Worm (Caenorhabditis elegans) whole organism, mixed stage, embryonic: ENCODE measurements around the gene lev-8.

ENCODE experiments used
- M03D4.4 ChIP-seq: sonication (generic microtip); optimal IDR thresholded peaks from 2 replicates; lab custom pipeline; 2017; ENCODE audit warnings: mild to moderate bottlenecking, missing genetic modification characterization, missing compliant biosample characterization
- bed-3 ChIP-seq: fragments of 200-800 bp; sonication (Bioruptor generic); optimal IDR thresholded peaks from 3 replicates; lab custom pipeline; 2018; ENCODE audit warnings: mild to moderate bottlenecking, missing genetic modification characterization, moderate library complexity, missing compliant biosample characterization
- ceh-39 ChIP-seq: fragments of 150-350 bp; optimal IDR thresholded peaks from 2 replicates; lab custom pipeline; 2014; ENCODE audit warnings: missing biosample characterization, missing genetic modification characterization
- ceh-43 ChIP-seq: fragments of 200-800 bp; sonication (Bioruptor generic); optimal IDR thresholded peaks from 2 replicates; lab custom pipeline; 2018; ENCODE audit warnings: mild to moderate bottlenecking, missing genetic modification characterization, moderate library complexity, missing compliant biosample characterization
- ceh-83 ChIP-seq: fragments of 200-800 bp; sonication (Bioruptor generic); optimal IDR thresholded peaks from 2 replicates; lab custom pipeline; 2018; ENCODE audit warnings: mild to moderate bottlenecking, missing genetic modification characterization, missing compliant biosample characterization
- ces-1 ChIP-seq: fragments of 150-350 bp; optimal IDR thresholded peaks from 2 replicates; lab custom pipeline; 2014; ENCODE audit warnings: missing biosample characterization, missing genetic modification reagents, missing genetic modification characterization
- cnd-1 ChIP-seq: fragments of 200-800 bp; sonication (Bioruptor generic); optimal IDR thresholded peaks from 2 replicates; lab custom pipeline; 2018; ENCODE audit warnings: mild to moderate bottlenecking, missing genetic modification characterization, missing compliant biosample characterization
- drap-1 ChIP-seq: fragments of 200-800 bp; sonication (Bioruptor generic); optimal IDR thresholded peaks from 3 replicates; lab custom pipeline; 2018; ENCODE audit warnings: mild to moderate bottlenecking, missing genetic modification characterization, missing compliant biosample characterization
- elt-1 ChIP-seq: sonication (generic microtip); optimal IDR thresholded peaks from 2 replicates; lab custom pipeline; 2017; ENCODE audit warnings: missing genetic modification characterization, mild to moderate bottlenecking, missing compliant biosample characterization, antibody characterized with exemption, moderate library complexity, borderline replicate concordance; ENCODE audit not compliant: insufficient read depth
- ham-2 ChIP-seq: fragments of 200-800 bp; sonication (Bioruptor generic); optimal IDR thresholded peaks from 2 replicates; lab custom pipeline; 2018; ENCODE audit warnings: mild to moderate bottlenecking, missing genetic modification characterization, missing compliant biosample characterization
- lin-13 ChIP-seq: fragments of 150-350 bp; optimal IDR thresholded peaks from 2 replicates; lab custom pipeline; 2014; ENCODE audit warnings: missing biosample characterization, missing genetic modification characterization
- lin-32 ChIP-seq: fragments of 200-800 bp; sonication (Bioruptor generic); optimal IDR thresholded peaks from 2 replicates; lab custom pipeline; 2018; ENCODE audit warnings: mild to moderate bottlenecking, missing genetic modification characterization, missing compliant biosample characterization
- mab-5 ChIP-seq: fragments of 150-350 bp; optimal IDR thresholded peaks from 2 replicates; lab custom pipeline; 2014; ENCODE audit warnings: missing biosample characterization, missing genetic modification characterization
- mep-1 ChIP-seq: fragments of 150-350 bp; optimal IDR thresholded peaks from 2 replicates; lab custom pipeline; 2017; ENCODE audit warnings: missing biosample characterization, missing genetic modification reagents, missing genetic modification characterization, inconsistent platforms
- mls-2 ChIP-seq: sonication (generic microtip); optimal IDR thresholded peaks from 2 replicates; lab custom pipeline; 2016; ENCODE audit warnings: mild to moderate bottlenecking, missing genetic modification characterization, moderate library complexity, missing compliant biosample characterization
- nhr-12 ChIP-seq: fragments of 150-350 bp; optimal IDR thresholded peaks from 2 replicates; lab custom pipeline; 2014; ENCODE audit warnings: missing biosample characterization, missing genetic modification characterization
- nhr-2 ChIP-seq: fragments of 150-350 bp; optimal IDR thresholded peaks from 2 replicates; lab custom pipeline; 2014; ENCODE audit warnings: missing biosample characterization, missing genetic modification characterization
- nhr-237 ChIP-seq: fragments of 150-350 bp; optimal IDR thresholded peaks from 2 replicates; lab custom pipeline; 2014; ENCODE audit warnings: missing biosample characterization, missing genetic modification characterization
- nhr-28 ChIP-seq: fragments of 150-350 bp; optimal IDR thresholded peaks from 2 replicates; lab custom pipeline; 2014; ENCODE audit warnings: missing biosample characterization, missing genetic modification characterization
- nhr-76 ChIP-seq: sonication (generic microtip); optimal IDR thresholded peaks from 2 replicates; lab custom pipeline; 2017; ENCODE audit warnings: missing biosample characterization, missing genetic modification characterization
- pha-4 ChIP-seq: fragments of 150-350 bp; optimal IDR thresholded peaks from 2 replicates; lab custom pipeline; 2018; ENCODE audit warnings: missing biosample characterization, missing genetic modification reagents, missing genetic modification characterization
- snpc-4 ChIP-seq: fragments of 150-350 bp; optimal IDR thresholded peaks from 2 replicates; lab custom pipeline; 2014; ENCODE audit warnings: missing biosample characterization, missing genetic modification characterization
- sptf-1 ChIP-seq: sonication (generic microtip); optimal IDR thresholded peaks from 2 replicates; lab custom pipeline; 2017; ENCODE audit warnings: mild to moderate bottlenecking, missing genetic modification characterization, moderate library complexity, missing compliant biosample characterization
- unc-120 ChIP-seq: sonication (generic microtip); optimal IDR thresholded peaks from 2 replicates; lab custom pipeline; 2017; ENCODE audit warnings: missing genetic modification characterization, missing compliant biosample characterization; ENCODE audit not compliant: poor library complexity, severe bottlenecking
- unc-39 ChIP-seq: fragments of 150-350 bp; optimal IDR thresholded peaks from 2 replicates; lab custom pipeline; 2014; ENCODE audit warnings: missing biosample characterization, missing genetic modification characterization
- unc-62 ChIP-seq: fragments of 150-350 bp; optimal IDR thresholded peaks from 2 replicates; lab custom pipeline; 2014; ENCODE audit warnings: missing biosample characterization, missing genetic modification reagents, missing genetic modification characterization
- zip-8 ChIP-seq: fragments of 150-350 bp; optimal IDR thresholded peaks from 2 replicates; lab custom pipeline; 2014; ENCODE audit warnings: missing biosample characterization, missing genetic modification characterization
- ztf-11 ChIP-seq: fragments of 150-350 bp; optimal IDR thresholded peaks from 2 replicates; lab custom pipeline; 2014; ENCODE audit warnings: missing biosample characterization, missing genetic modification characterization

lev-8 gene

ce11 chrX:11551808-11552207, 8.9 kb upstream of the lev-8 start:
- TF ChIP-seq ztf-11 (tag; lab: Kevin White, UChicago) (no peak), unc-62 (GFP tag; lab: Kevin White, UChicago) (no peak), nhr-76 (tag; lab: Kevin White, UChicago) (no peak), drap-1 (no peak), nhr-28 (no peak), ces-1 (no peak), ham-2 (GFP tag; lab: Kevin White, UChicago) (no peak), ceh-43 (no peak), mab-5 (no peak), zip-8 (no peak), snpc-4 (no peak)

DNA sequence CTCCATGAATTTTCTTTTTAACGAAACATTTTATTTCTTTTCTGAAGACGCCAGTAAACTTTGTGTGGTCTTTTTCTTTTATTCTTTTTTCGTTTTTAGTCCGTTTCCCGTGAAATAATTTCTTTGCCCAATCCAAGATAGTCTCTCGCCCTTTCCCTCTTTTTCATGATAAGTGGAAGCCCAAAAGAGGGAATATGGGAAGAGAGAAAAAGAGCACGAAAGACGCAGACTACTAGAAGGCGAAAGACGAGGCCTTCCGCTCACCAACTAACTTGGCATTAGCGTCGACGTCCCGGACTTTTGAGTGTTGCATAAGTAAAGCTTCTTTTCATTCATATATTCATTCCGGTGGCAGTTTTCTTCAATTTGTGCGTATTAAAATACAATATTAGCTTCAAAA, 7.8 kb upstream of the lev-8 start:
- peak; percentile 80 for TF ChIP-seq ces-1
- no peak for TF ChIP-seq sptf-1 (tag; lab: Kevin White, UChicago)

DNA sequence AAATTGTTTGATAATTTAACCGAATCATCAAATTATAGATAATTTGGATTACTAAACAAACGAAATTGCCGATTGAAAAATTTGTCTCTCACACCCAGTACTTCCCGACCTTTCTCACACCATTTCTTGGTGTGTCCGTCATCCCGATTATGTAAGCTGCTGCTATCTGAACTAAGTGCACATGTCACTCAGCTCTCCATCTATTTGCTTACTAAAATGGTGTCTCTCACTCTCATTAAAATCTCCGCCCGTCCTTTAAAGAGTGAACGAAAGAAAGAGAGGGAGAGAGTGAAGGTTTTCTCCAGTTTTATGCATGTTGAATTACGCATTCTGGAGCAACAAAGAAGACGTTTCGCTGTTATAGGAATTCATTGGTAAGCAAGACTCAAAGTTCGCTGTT, 6.2 kb upstream of the lev-8 start:
- TF ChIP-seq ceh-43 (no peak), ces-1 (peak; percentile 69)

DNA sequence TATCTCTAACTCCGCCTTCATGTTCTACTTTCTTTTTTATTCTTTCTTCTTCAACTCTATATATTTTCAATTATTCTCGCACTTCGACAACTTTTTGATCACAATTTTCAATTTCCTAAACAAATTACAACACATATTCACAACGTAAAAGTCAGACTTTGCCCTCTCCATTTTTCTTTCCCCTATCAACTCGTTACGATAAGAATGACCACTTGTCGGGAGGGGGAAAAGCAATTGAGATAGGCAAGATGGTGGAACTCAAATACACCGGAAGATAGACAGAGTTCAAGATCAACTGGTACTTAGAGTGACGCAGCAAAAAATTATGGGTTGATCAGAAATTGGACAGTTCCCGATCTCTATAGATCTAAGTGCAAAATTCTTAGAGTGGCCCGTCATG, 5.7 kb upstream of the lev-8 start:
- TF ChIP-seq zip-8 (no peak), pha-4 (tag; lab: Kevin White, UChicago) (no peak), mab-5 (no peak), ztf-11 (tag; lab: Kevin White, UChicago) (no peak), unc-62 (GFP tag; lab: Kevin White, UChicago) (no peak), lin-13 (no peak), lin-32 (GFP tag; lab: Kevin White, UChicago) (no peak), ham-2 (GFP tag; lab: Kevin White, UChicago) (no peak), mls-2 (no peak), nhr-2 (tag; lab: Kevin White, UChicago) (no peak)

DNA sequence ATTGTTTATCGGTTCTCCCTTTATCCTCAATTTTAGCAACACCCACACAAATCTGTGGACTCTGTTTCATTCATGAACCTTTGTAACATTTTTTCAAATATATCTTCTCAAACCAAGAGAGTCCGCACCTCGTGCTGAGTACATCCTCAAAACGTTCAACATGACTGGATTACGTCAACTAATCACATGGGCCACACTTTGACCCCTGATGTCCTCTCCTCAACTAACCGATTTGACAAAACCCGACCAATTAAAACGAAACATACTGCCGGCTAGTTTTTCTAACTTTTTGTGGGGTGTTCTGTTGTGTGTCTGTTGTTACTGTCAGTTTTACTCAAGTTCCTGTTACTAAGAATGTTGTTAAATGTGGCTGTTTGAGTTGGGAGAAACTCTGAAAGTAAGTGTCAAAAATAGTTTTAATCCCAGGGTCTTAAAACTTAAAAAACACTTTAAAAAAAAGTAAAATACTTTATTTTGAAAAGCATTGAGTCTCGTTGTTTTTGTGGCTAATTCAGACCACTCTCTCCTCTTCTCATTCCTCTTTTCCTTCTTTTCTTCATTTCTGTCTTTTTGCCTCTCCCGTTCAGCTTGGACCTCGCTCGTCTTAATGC, 5.1 kb upstream of the lev-8 start:
- no peak for TF ChIP-seq mep-1
- TF ChIP-seq ham-2 (GFP tag; lab: Kevin White, UChicago), result no peak
- no peak for TF ChIP-seq unc-39 (tag; lab: Kevin White, UChicago)
- TF ChIP-seq zip-8, result no peak
- no peak for TF ChIP-seq ceh-83 (GFP tag; lab: Kevin White, UChicago)
- TF ChIP-seq nhr-2 (tag; lab: Kevin White, UChicago), result no peak
- TF ChIP-seq drap-1, result no peak

ce11 chrX:11556194-11556739, 4.4 kb upstream of the lev-8 start, which contains the start of gene C35C5.10:
C35C5.10 (plus strand) TSS chrX:11556244.
- TF ChIP-seq drap-1, result no peak
- TF ChIP-seq elt-1, result no peak
- no peak for TF ChIP-seq nhr-237 (tag; lab: Kevin White, UChicago)
- TF ChIP-seq cnd-1 (tag; lab: Kevin White, UChicago), result no peak
- TF ChIP-seq mep-1, result no peak
- TF ChIP-seq ceh-39 (tag; lab: Kevin White, UChicago), result no peak
- TF ChIP-seq nhr-12, result no peak
- TF ChIP-seq nhr-2 (tag; lab: Kevin White, UChicago), result no peak
- no peak for TF ChIP-seq unc-120
- TF ChIP-seq bed-3 (GFP tag; lab: Kevin White, UChicago), result no peak

- no peak for TF ChIP-seq M03D4.4 (tag; lab: Kevin White, UChicago)
- peak; percentile 89 for TF ChIP-seq ces-1
- no peak for TF ChIP-seq ceh-43
- TF ChIP-seq, all 35 proteins: peak for 1
Measured at ce11 chrX:11558156-11558555, 2.6 kb upstream of the lev-8 start.
